Worm (Caenorhabditis elegans): Measurements from ENCODE around the gene ZK105.5.

DNA sequence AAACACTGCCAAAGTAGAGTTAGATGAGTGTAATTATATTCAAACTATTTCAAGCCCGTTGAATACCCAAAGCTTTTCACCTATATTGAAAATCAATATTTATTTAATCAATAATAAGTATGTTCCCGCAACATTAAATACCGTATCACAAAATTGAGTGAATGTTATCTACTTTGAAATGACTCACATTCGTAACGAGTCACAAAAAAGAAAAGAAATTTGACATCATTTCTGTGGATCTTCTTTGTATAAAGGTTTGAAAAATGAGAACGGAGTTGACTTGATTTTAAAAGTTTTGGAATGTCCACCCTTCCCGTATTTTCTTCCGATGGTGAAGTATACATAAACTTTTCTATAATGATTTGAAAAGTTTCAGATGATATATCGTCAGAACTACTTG lies 17.8 kb upstream of the ZK105.5 start, which contains the start of gene srr-10:
- no peak for TF ChIP-seq ceh-36 (tag; optimal IDR thresholded peaks at IDR 0.05)
- no peak for TF ChIP-seq ama-1 (optimal IDR thresholded peaks at IDR 0.05)
- no peak for TF ChIP-seq flt-1 (GFP tag; IDR thresholded peaks at IDR 0.05)
- TF ChIP-seq B0310.2 (tag; optimal IDR thresholded peaks at IDR 0.05), result no peak
- no peak for TF ChIP-seq aly-1 (tag; optimal IDR thresholded peaks at IDR 0.05)

Data from whole organism, early embryonic.